Worm (Caenorhabditis elegans) whole organism, L1 larva: ENCODE data around the gene faah-6.

Source experiments
- C04F5.9 ChIP-seq: sonication (generic microtip); optimal IDR thresholded peaks from 2 replicates; lab custom pipeline; 2016; ENCODE audit warnings: missing genetic modification characterization, missing compliant biosample characterization
- C16A3.4 ChIP-seq: fragments of 150-350 bp; optimal IDR thresholded peaks from 2 replicates; lab custom pipeline; 2014; ENCODE audit warnings: missing biosample characterization, missing genetic modification characterization
- Y116A8C.19 ChIP-seq: sonication (generic microtip); optimal IDR thresholded peaks from 2 replicates; lab custom pipeline; 2016; ENCODE audit warnings: missing compliant biosample characterization, missing genetic modification characterization, borderline replicate concordance
- alr-1 ChIP-seq: fragments of 200-800 bp; sonication (Bioruptor generic); optimal IDR thresholded peaks from 2 replicates; lab custom pipeline; 2018; ENCODE audit warnings: borderline replicate concordance, mild to moderate bottlenecking, missing genetic modification characterization, missing compliant biosample characterization
- aly-2 ChIP-seq: fragments of 150-350 bp; optimal IDR thresholded peaks from 2 replicates; lab custom pipeline; 2014; ENCODE audit warnings: missing biosample characterization, missing genetic modification characterization
- blmp-1 ChIP-seq: fragments of 150-350 bp; optimal IDR thresholded peaks from 2 replicates; lab custom pipeline; 2014; ENCODE audit warnings: missing biosample characterization, missing genetic modification characterization
- ceh-63 ChIP-seq: fragments of 200-800 bp; sonication (Bioruptor generic); optimal IDR thresholded peaks from 2 replicates; lab custom pipeline; 2018; ENCODE audit warnings: mild to moderate bottlenecking, missing genetic modification characterization, missing compliant biosample characterization
- ceh-8 ChIP-seq: fragments of 200-800 bp; sonication (Bioruptor generic); optimal IDR thresholded peaks from 2 replicates; lab custom pipeline; 2018; ENCODE audit warnings: mild to moderate bottlenecking, missing genetic modification characterization, moderate library complexity, missing compliant biosample characterization
- ceh-82 ChIP-seq, 3 experiments: fragments of 150-350 bp in 1 of 3; sonication (generic microtip) in 2 of 3; optimal IDR thresholded peaks; 2 replicates each; lab custom pipeline; 2014 to 2017; ENCODE audit warnings: missing biosample characterization in 3 of 3, missing genetic modification characterization in 3 of 3
- ceh-88 ChIP-seq: fragments of 200-800 bp; sonication (Bioruptor generic); IDR thresholded peaks from 2 replicates; pipeline ENCODE4 v1.3.6; 2022; ENCODE audit warnings: missing genetic modification characterization, missing compliant biosample characterization
- ceh-90 ChIP-seq: sonication (generic microtip); optimal IDR thresholded peaks from 2 replicates; lab custom pipeline; 2016; ENCODE audit warnings: missing genetic modification characterization, missing compliant biosample characterization
- ces-1 ChIP-seq: fragments of 150-350 bp; optimal IDR thresholded peaks from 2 replicates; lab custom pipeline; 2014; ENCODE audit warnings: missing biosample characterization, missing genetic modification reagents, missing genetic modification characterization
- dpl-1 ChIP-seq, 3 experiments: fragments of 150-350 bp in 2 of 3; sonication (generic microtip) in 1 of 3; optimal IDR thresholded peaks; 2 replicates each; lab custom pipeline; 2014 to 2017; ENCODE audit warnings: missing biosample characterization in 3 of 3, missing genetic modification characterization in 3 of 3, missing genetic modification reagents in 3 of 3
- dsc-1 ChIP-seq: sonication (generic microtip); optimal IDR thresholded peaks from 2 replicates; lab custom pipeline; 2016; ENCODE audit warnings: mild to moderate bottlenecking, missing genetic modification characterization, missing compliant biosample characterization
- efl-1 ChIP-seq, 4 experiments: fragments of 150-350 bp; optimal IDR thresholded peaks in 3 of 4; peaks in 1 of 4; 1 replicate in 1 of 4; 2 replicates in 3 of 4; lab custom pipeline; 2014; ENCODE audit warnings: missing biosample characterization in 2 of 4, missing genetic modification characterization in 2 of 4, missing genetic modification reagents in 2 of 4
- efl-3 ChIP-seq: fragments of 200-800 bp; sonication (Bioruptor generic); optimal IDR thresholded peaks from 2 replicates; lab custom pipeline; 2018; ENCODE audit warnings: mild to moderate bottlenecking, missing genetic modification characterization, missing compliant biosample characterization
- egl-13 ChIP-seq: sonication (generic microtip); optimal IDR thresholded peaks from 2 replicates; lab custom pipeline; 2016; ENCODE audit warnings: missing genotype, missing genetic modification reagents, missing genetic modification characterization, missing compliant biosample characterization
- egl-27 ChIP-seq, 2 experiments: fragments of 150-350 bp in 1 of 2; sonication (generic microtip); optimal IDR thresholded peaks; 3 replicates each; lab custom pipeline; 2017 to 2018; ENCODE audit warnings: missing biosample characterization in 2 of 2, missing genetic modification characterization in 2 of 2, missing genetic modification reagents in 2 of 2
- elt-3 ChIP-seq, 6 experiments: fragments of 150-350 bp in 1 of 6; sonication (generic microtip); optimal IDR thresholded peaks; 2 replicates each; lab custom pipeline; 2017 to 2018; ENCODE audit warnings: missing biosample characterization in 6 of 6, missing genetic modification characterization in 6 of 6, inconsistent platforms in 1 of 6
- fkh-4 ChIP-seq: sonication (generic microtip); optimal IDR thresholded peaks from 2 replicates; lab custom pipeline; 2016; ENCODE audit warnings: missing compliant biosample characterization, missing genetic modification characterization, borderline replicate concordance
- fkh-8 ChIP-seq: sonication (generic microtip); optimal IDR thresholded peaks from 2 replicates; lab custom pipeline; 2016; ENCODE audit warnings: mild to moderate bottlenecking, missing genetic modification characterization, missing compliant biosample characterization
- fos-1 ChIP-seq: fragments of 150-350 bp; optimal IDR thresholded peaks from 2 replicates; lab custom pipeline; 2014; ENCODE audit warnings: missing biosample characterization, missing genetic modification characterization
- grh-1 ChIP-seq: fragments of 200-800 bp; sonication (Bioruptor generic); IDR thresholded peaks from 2 replicates; pipeline ENCODE4 v1.3.6; 2022; ENCODE audit warnings: missing genetic modification reagents, missing genetic modification characterization, missing compliant biosample characterization
- hlh-4 ChIP-seq: sonication (generic microtip); optimal IDR thresholded peaks from 2 replicates; lab custom pipeline; 2016; ENCODE audit warnings: mild to moderate bottlenecking, missing genetic modification characterization, missing compliant biosample characterization
- hpl-2 ChIP-seq: fragments of 150-350 bp; optimal IDR thresholded peaks from 2 replicates; lab custom pipeline; 2014; ENCODE audit warnings: missing biosample characterization, missing genetic modification reagents, missing genetic modification characterization
- isw-1 ChIP-seq: fragments of 200-800 bp; sonication (Bioruptor generic); IDR thresholded peaks from 2 replicates; pipeline ENCODE4 v1.3.6; 2022; ENCODE audit warnings: missing genetic modification characterization, missing compliant biosample characterization
- jun-1 ChIP-seq: fragments of 150-350 bp; optimal IDR thresholded peaks from 2 replicates; lab custom pipeline; 2014; ENCODE audit warnings: missing biosample characterization, missing genetic modification reagents, missing genetic modification characterization
- lin-14 ChIP-seq: fragments of 200-800 bp; sonication (Bioruptor generic); optimal IDR thresholded peaks from 2 replicates; lab custom pipeline; 2018; ENCODE audit warnings: mild to moderate bottlenecking, missing genetic modification characterization, moderate library complexity, missing compliant biosample characterization
- lin-35 ChIP-seq, 2 experiments: fragments of 150-350 bp; optimal IDR thresholded peaks; 2 replicates each; lab custom pipeline; 2014; ENCODE audit warnings: missing biosample characterization in 2 of 2, missing genetic modification characterization in 2 of 2, missing genetic modification reagents in 2 of 2
- lin-39 ChIP-seq: fragments of 150-350 bp; optimal IDR thresholded peaks from 2 replicates; lab custom pipeline; 2014; ENCODE audit warnings: missing biosample characterization, missing genetic modification reagents, missing genetic modification characterization
- lir-3 ChIP-seq: sonication (generic microtip); optimal IDR thresholded peaks from 2 replicates; lab custom pipeline; 2016; ENCODE audit warnings: mild to moderate bottlenecking, missing genetic modification characterization, moderate library complexity, missing compliant biosample characterization; ENCODE audit not compliant: poor library complexity
- mdl-1 ChIP-seq, 2 experiments: fragments of 150-350 bp; optimal IDR thresholded peaks; 2 replicates each; lab custom pipeline; 2014 to 2017; ENCODE audit warnings: missing biosample characterization in 2 of 2, missing genetic modification characterization in 2 of 2, inconsistent platforms in 1 of 2
- nhr-11 ChIP-seq: fragments of 150-350 bp; optimal IDR thresholded peaks from 2 replicates; lab custom pipeline; 2014; ENCODE audit warnings: missing biosample characterization, missing genetic modification characterization
- nhr-19 ChIP-seq: fragments of 200-800 bp; sonication (Bioruptor generic); conservative IDR thresholded peaks from 2 replicates; pipeline ENCODE4 v1.3.6; 2022; ENCODE audit warnings: missing genetic modification characterization, missing compliant biosample characterization
- nhr-237 ChIP-seq: fragments of 150-350 bp; optimal IDR thresholded peaks from 2 replicates; lab custom pipeline; 2014; ENCODE audit warnings: missing biosample characterization, missing genetic modification characterization
- nhr-28 ChIP-seq: fragments of 150-350 bp; optimal IDR thresholded peaks from 2 replicates; lab custom pipeline; 2014; ENCODE audit warnings: missing biosample characterization, missing genetic modification characterization
- nhr-71 ChIP-seq: sonication (generic microtip); optimal IDR thresholded peaks from 2 replicates; lab custom pipeline; 2016; ENCODE audit warnings: mild to moderate bottlenecking, missing genetic modification characterization, moderate library complexity, missing compliant biosample characterization
- nhr-76 ChIP-seq: sonication (generic microtip); optimal IDR thresholded peaks from 2 replicates; lab custom pipeline; 2017; ENCODE audit warnings: missing biosample characterization, missing genetic modification characterization
- nhr-77 ChIP-seq: fragments of 150-350 bp; optimal IDR thresholded peaks from 2 replicates; lab custom pipeline; 2014; ENCODE audit warnings: missing biosample characterization, missing genetic modification characterization
- nhr-85 ChIP-seq: sonication (generic microtip); peaks from one replicate; lab custom pipeline; 2016; ENCODE audit warnings: missing genetic modification characterization, inconsistent platforms, missing compliant biosample characterization
- pag-3 ChIP-seq: sonication (generic microtip); optimal IDR thresholded peaks from 2 replicates; lab custom pipeline; 2017; ENCODE audit warnings: missing genetic modification characterization, mild to moderate bottlenecking, missing compliant biosample characterization, antibody characterized with exemption, borderline replicate concordance; ENCODE audit not compliant: insufficient read depth
- pqm-1 ChIP-seq: sonication (generic microtip); optimal IDR thresholded peaks from 3 replicates; lab custom pipeline; 2017; ENCODE audit warnings: missing biosample characterization, missing genetic modification characterization
- sup-37 ChIP-seq: fragments of 200-800 bp; sonication (Bioruptor generic); optimal IDR thresholded peaks from 2 replicates; lab custom pipeline; 2018; ENCODE audit warnings: mild to moderate bottlenecking, missing genetic modification characterization, missing compliant biosample characterization
- tlp-1 ChIP-seq: fragments of 150-350 bp; optimal IDR thresholded peaks from 2 replicates; lab custom pipeline; 2014; ENCODE audit warnings: missing biosample characterization, missing genetic modification characterization
- unc-62 ChIP-seq: fragments of 150-350 bp; optimal IDR thresholded peaks from 2 replicates; lab custom pipeline; 2014; ENCODE audit warnings: missing biosample characterization, missing genetic modification reagents, missing genetic modification characterization
- unc-86 ChIP-seq: sonication (generic microtip); optimal IDR thresholded peaks from 2 replicates; lab custom pipeline; 2016; ENCODE audit warnings: missing genetic modification characterization, missing compliant biosample characterization
- zag-1 ChIP-seq: fragments of 150-350 bp; optimal IDR thresholded peaks from 2 replicates; lab custom pipeline; 2014; ENCODE audit warnings: missing biosample characterization, missing genetic modification characterization
- zip-4 ChIP-seq: fragments of 200-800 bp; sonication (Bioruptor generic); optimal IDR thresholded peaks from 2 replicates; lab custom pipeline; 2018; ENCODE audit warnings: mild to moderate bottlenecking, missing genetic modification characterization, moderate library complexity, missing compliant biosample characterization
- ztf-11 ChIP-seq, 2 experiments: sonication (generic microtip); optimal IDR thresholded peaks; 2 replicates each; lab custom pipeline; 2016 to 2017; ENCODE audit warnings: missing genetic modification characterization in 2 of 2, missing biosample characterization in 1 of 2, missing compliant biosample characterization in 1 of 2
- ztf-4 ChIP-seq: fragments of 150-350 bp; optimal IDR thresholded peaks from 2 replicates; lab custom pipeline; 2014; ENCODE audit warnings: missing biosample characterization, missing genetic modification characterization

Gene faah-6

DNA sequence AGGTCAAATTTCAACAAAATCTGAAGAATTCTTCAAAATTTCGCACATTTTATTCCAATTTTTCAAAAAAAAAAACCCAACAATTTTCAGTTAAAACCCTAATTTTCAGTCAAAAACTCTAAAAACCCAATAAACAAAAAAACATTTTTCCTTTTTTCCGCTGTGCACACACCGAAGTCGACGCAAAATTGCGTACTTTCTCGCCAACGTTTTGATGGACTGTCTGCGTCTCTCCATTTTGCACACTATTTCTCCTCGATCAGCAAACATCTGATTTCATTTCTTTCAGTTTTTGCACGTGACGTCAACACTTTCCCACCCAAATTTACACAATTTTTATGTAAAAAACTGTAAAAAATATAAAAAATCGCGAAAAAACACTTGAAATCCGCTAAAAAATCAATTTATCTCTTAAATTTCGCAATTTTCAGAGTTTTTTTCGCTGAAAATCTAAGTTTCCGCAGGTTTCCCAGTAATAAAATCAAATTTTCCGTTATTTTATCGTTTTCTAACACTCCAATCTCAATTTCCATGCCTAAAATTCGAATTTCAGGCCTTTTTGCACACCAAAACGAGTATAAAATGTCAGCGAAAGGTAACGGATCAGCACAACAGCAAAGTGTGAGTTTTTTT, 7.0 kb downstream of the faah-6 start, which contains the start of gene crh-1 (continued):
- TF ChIP-seq nhr-76 (tag; lab: Kevin White, UChicago) (no peak), blmp-1 (tag; lab: Kevin White, UChicago) (peak; percentile 76), mdl-1 (tag; optimal IDR thresholded peaks at IDR 0.05; lab: Kevin White, UChicago) (peak in 1 of 2 experiments; percentile 89), nhr-19 (GFP tag; lab: Robert Waterston, UW) (peak; percentile 85), elt-3 (tag; optimal IDR thresholded peaks at IDR 0.05; lab: Kevin White, UChicago) (peak in 2 of 6 experiments; percentile 62 to 78), unc-62 (GFP tag; lab: Kevin White, UChicago) (no peak), nhr-11 (tag; lab: Kevin White, UChicago) (peak; percentile 49), ceh-90 (peak; percentile 40), aly-2 (peak; percentile 54), nhr-77 (tag; lab: Kevin White, UChicago) (peak; percentile 40), zip-4 (GFP tag; lab: Kevin White, UChicago) (peak; percentile 43), hlh-4 (tag; lab: Kevin White, UChicago) (no peak), lin-14 (peak; percentile 88), nhr-28 (no peak), pqm-1 (no peak), nhr-85 (peak; percentile 91), nhr-237 (tag; lab: Kevin White, UChicago) (no peak), sup-37 (GFP tag; lab: Kevin White, UChicago) (peak; percentile 39), grh-1 (GFP tag; lab: Robert Waterston, UW) (peak; percentile 80), isw-1 (GFP tag; lab: Robert Waterston, UW) (peak; percentile 65), lin-39 (tag; lab: Kevin White, UChicago) (peak; percentile 87), fkh-4 (tag; lab: Kevin White, UChicago) (peak; percentile 66), dsc-1 (tag; lab: Kevin White, UChicago) (peak; percentile 93), fos-1 (tag; lab: Kevin White, UChicago) (peak; percentile 43), C04F5.9 (peak; percentile 51), nhr-71 (tag; lab: Kevin White, UChicago) (peak; percentile 93), ceh-88 (GFP tag; lab: Robert Waterston, UW) (peak; percentile 47; the same call in 1 of the 2 replicates), ces-1 (GFP tag; lab: Kevin White, UChicago) (no peak), Y116A8C.19 (no peak), jun-1 (peak; percentile 67), ztf-4 (peak; percentile 49), zag-1 (tag; lab: Kevin White, UChicago) (no peak), egl-27 (tag; optimal IDR thresholded peaks at IDR 0.05; lab: Kevin White, UChicago) (no peak), C16A3.4 (peak; percentile 54), hpl-2 (no peak), lin-35 (GFP tag; optimal IDR thresholded peaks at IDR 0.05; lab: Kevin White, UChicago) (peak; percentile 77 to 88), fkh-8 (tag; lab: Kevin White, UChicago) (peak; percentile 19), ceh-82 (tag; optimal IDR thresholded peaks at IDR 0.05; lab: Kevin White, UChicago) (peak; percentile 63 to 75 (median 72)), egl-13 (tag; lab: Kevin White, UChicago) (peak; percentile 43), lir-3 (tag; lab: Kevin White, UChicago) (no peak), ztf-11 (tag; optimal IDR thresholded peaks at IDR 0.05; lab: Kevin White, UChicago) (peak in 1 of 2 experiments; percentile 35), tlp-1 (tag; lab: Kevin White, UChicago) (no peak), pag-3 (tag; lab: Kevin White, UChicago) (no peak), dpl-1 (GFP tag; optimal IDR thresholded peaks at IDR 0.05; lab: Kevin White, UChicago) (peak; percentile 75 to 79 (median 78)), ceh-63 (GFP tag; lab: Kevin White, UChicago) (no peak), efl-3 (GFP tag; lab: Kevin White, UChicago) (no peak), alr-1 (tag; lab: Kevin White, UChicago) (no peak), ceh-8 (GFP tag; lab: Kevin White, UChicago) (peak; percentile 68), efl-1 (optimal IDR thresholded peaks at IDR 0.05; lab: Kevin White, UChicago) (peak; percentile 83 to 84), efl-1 (GFP tag; optimal IDR thresholded peaks at IDR 0.05 in 1 of 2; lab: Kevin White, UChicago) (peak; percentile 78 to 98), unc-86 (peak; percentile 64)
